Fruit fly (Drosophila melanogaster): ENCODE data around the gene CG11537.

Gene CG11537

dm6 chr3L:3159309-3160194 is 16.3 kb upstream of the CG11537 start, which contains the start of the genes ND-30 and CG15812 (continued):
- TF ChIP-seq sug (tag; optimal IDR thresholded peaks at IDR 0.05): peak; percentile 30
- TF ChIP-seq CG42726 (GFP tag; IDR thresholded peaks at IDR 0.05; ENCODE audit: partially characterized antibody): no peak
- no peak for TF ChIP-seq CG14441 (GFP tag; IDR thresholded peaks at IDR 0.05)
- no peak for TF ChIP-seq ftz-f1 (GFP tag; optimal IDR thresholded peaks at IDR 0.05)
- TF ChIP-seq CG3995 (GFP tag; optimal IDR thresholded peaks at IDR 0.05): peak; percentile 95
- TF ChIP-seq bowl (GFP tag; IDR thresholded peaks at IDR 0.05): no peak
- TF ChIP-seq run (tag; optimal IDR thresholded peaks at IDR 0.05): no peak
- no peak for TF ChIP-seq otp (GFP tag; IDR thresholded peaks at IDR 0.05)
- no peak for TF ChIP-seq Mrtf (GFP tag; IDR thresholded peaks at IDR 0.05)
- TF ChIP-seq CG8765 (GFP tag; IDR thresholded peaks at IDR 0.05): no peak
- no peak for TF ChIP-seq PHDP (tag; optimal IDR thresholded peaks at IDR 0.05)
- TF ChIP-seq CG9932 (GFP tag; IDR thresholded peaks at IDR 0.05): 0 out of 2 replicates have a peak, but pooled peaks have one; percentile 16
- TF ChIP-seq CG15011 (GFP tag; optimal IDR thresholded peaks at IDR 0.05): no peak
- TF ChIP-seq CG12071 (GFP tag; optimal IDR thresholded peaks at IDR 0.05): no peak
- no peak for TF ChIP-seq CG4820 (GFP tag; optimal IDR thresholded peaks at IDR 0.05)
- TF ChIP-seq CG6854 (GFP tag; optimal IDR thresholded peaks at IDR 0.05): no peak
- TF ChIP-seq Adf1 (GFP tag; IDR thresholded peaks at IDR 0.05): no peak
- no peak for TF ChIP-seq Dp (GFP tag; optimal IDR thresholded peaks at IDR 0.05)
- no peak for TF ChIP-seq hbn (GFP tag; IDR thresholded peaks at IDR 0.05; ENCODE audit: partially characterized antibody)
- no peak for TF ChIP-seq wek (GFP tag; optimal IDR thresholded peaks at IDR 0.05)
- no peak for TF ChIP-seq gsb (GFP tag; IDR thresholded peaks at IDR 0.05)
- TF ChIP-seq gfzf (GFP tag; optimal IDR thresholded peaks at IDR 0.05): peak; percentile 45
- TF ChIP-seq TFAM (GFP tag; optimal IDR thresholded peaks at IDR 0.05): no peak
- TF ChIP-seq CG33213 (GFP tag; optimal IDR thresholded peaks at IDR 0.05): no peak
- TF ChIP-seq CG11696 (GFP tag; IDR thresholded peaks at IDR 0.05): no peak
- TF ChIP-seq Hr3 (GFP tag; optimal IDR thresholded peaks at IDR 0.05): peak; percentile 46
- no peak for TF ChIP-seq aop (GFP tag; IDR thresholded peaks at IDR 0.05)
- no peak for TF ChIP-seq kni (GFP tag; optimal IDR thresholded peaks at IDR 0.05)
- TF ChIP-seq HmgD (GFP tag; optimal IDR thresholded peaks at IDR 0.05): no peak
- no peak for TF ChIP-seq Vsx1 (GFP tag; optimal IDR thresholded peaks at IDR 0.05)
- TF ChIP-seq crol (GFP tag; IDR thresholded peaks at IDR 0.05): no peak
- TF ChIP-seq lola (GFP tag; optimal IDR thresholded peaks at IDR 0.05): peak in 1 of 3 experiments; percentile 51
- peak; percentile 95 for TF ChIP-seq Elba2 (GFP tag; optimal IDR thresholded peaks at IDR 0.05)
- no peak for TF ChIP-seq dmrt99B (tag; optimal IDR thresholded peaks at IDR 0.05)
- TF ChIP-seq CG2889 (GFP tag; IDR thresholded peaks at IDR 0.05): no peak
- no peak for TF ChIP-seq toy (GFP tag; IDR thresholded peaks at IDR 0.05)
- no peak for TF ChIP-seq shn (GFP tag; optimal IDR thresholded peaks at IDR 0.05)
- no peak for TF ChIP-seq CG2875 (GFP tag; optimal IDR thresholded peaks at IDR 0.05)
- peak; percentile 34 for TF ChIP-seq phol (tag; optimal IDR thresholded peaks at IDR 0.05)
- no peak for TF ChIP-seq fu2 (GFP tag; optimal IDR thresholded peaks at IDR 0.05)
- TF ChIP-seq vnd (GFP tag; IDR thresholded peaks at IDR 0.05; ENCODE audit: partially characterized antibody): no peak
- no peak for TF ChIP-seq tx (GFP tag; optimal IDR thresholded peaks at IDR 0.05)
- TF ChIP-seq sima (GFP tag; optimal IDR thresholded peaks at IDR 0.05): no peak
- no peak for TF ChIP-seq sqz (GFP tag; optimal IDR thresholded peaks at IDR 0.05)
- TF ChIP-seq CG7987 (GFP tag; optimal IDR thresholded peaks at IDR 0.05): no peak
- TF ChIP-seq ewg (GFP tag; optimal IDR thresholded peaks at IDR 0.05): no peak
- TF ChIP-seq MESR4 (GFP tag; optimal IDR thresholded peaks at IDR 0.05): peak; percentile 92
- TF ChIP-seq nau (GFP tag; optimal IDR thresholded peaks at IDR 0.05): no peak
- TF ChIP-seq CG2129 (GFP tag; IDR thresholded peaks at IDR 0.05; ENCODE audit: partially characterized antibody): no peak

Measured in whole organism, embryonic.